Fruit fly (Drosophila melanogaster): Measurements from ENCODE around the gene CG43902.

CG43902 gene

dm6 chrX:10211128-10211914, 53.1 kb downstream of the CG43902 start:
- no peak for TF ChIP-seq CG8478 (optimal IDR thresholded peaks at IDR 0.05)
- TF ChIP-seq CTCF (optimal IDR thresholded peaks at IDR 0.05), result no peak

dm6 chrX:10212118-10212517, 53.9 kb downstream of the CG43902 start, which contains the start of gene Ypel:
TSS of gene Ypel (minus strand) at chrX:10212374.
- TF ChIP-seq CG8478 (optimal IDR thresholded peaks at IDR 0.05), result no peak
- TF ChIP-seq CTCF (optimal IDR thresholded peaks at IDR 0.05), result no peak

DNA sequence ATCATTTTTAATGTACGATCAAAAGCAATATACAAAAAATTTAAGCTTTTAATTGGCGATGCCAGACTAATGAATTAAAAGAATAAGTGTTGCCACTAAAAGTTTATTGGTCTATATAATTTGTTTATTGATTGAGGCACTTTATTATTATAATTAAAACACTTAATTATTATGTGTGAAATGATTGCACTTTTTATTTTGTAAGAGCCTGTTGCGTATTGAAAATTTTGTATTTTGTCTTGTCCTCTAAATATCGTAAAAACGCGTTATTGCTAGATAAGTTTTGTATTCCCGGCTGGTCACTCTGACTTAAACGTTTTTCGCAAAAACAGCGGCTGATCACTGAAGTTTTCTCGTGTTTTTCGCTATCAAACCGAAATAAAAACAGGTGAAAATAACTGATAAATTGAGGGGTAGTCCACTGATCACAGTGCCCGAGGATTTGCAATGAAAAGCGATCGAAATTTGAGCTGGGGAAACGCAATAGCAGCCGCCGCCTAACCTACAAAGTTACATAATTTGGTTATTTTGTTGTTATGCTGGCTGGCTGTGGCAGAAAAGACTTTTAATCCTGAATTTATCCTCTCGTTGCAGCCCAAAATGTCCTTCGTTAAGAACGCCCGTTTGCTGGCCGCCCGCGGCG, 54.6 kb downstream of the CG43902 start, which contains the start of gene ATPsyndelta:
Gene ATPsyndelta (plus strand): TSS at position 284 of the 643 bp plus-strand sequence.
- no peak for TF ChIP-seq CG8478 (optimal IDR thresholded peaks at IDR 0.05)
- no peak for TF ChIP-seq CTCF (optimal IDR thresholded peaks at IDR 0.05)

- TF ChIP-seq CG8478 (optimal IDR thresholded peaks at IDR 0.05) (no peak), CTCF (optimal IDR thresholded peaks at IDR 0.05) (no peak)
Measured at dm6 chrX:10216634-10217239, 58.5 kb downstream of the CG43902 start, which contains the start of gene CG2962. TSS of gene CG2962 (minus strand) at chrX:10216642.

- TF ChIP-seq CTCF (optimal IDR thresholded peaks at IDR 0.05) (no peak), CG8478 (optimal IDR thresholded peaks at IDR 0.05) (no peak)
Measured at dm6 chrX:10219039-10219438, 60.8 kb downstream of the CG43902 start, which contains the start of gene CG15308. TSS of gene CG15308 (minus strand) at chrX:10219139.

DNA sequence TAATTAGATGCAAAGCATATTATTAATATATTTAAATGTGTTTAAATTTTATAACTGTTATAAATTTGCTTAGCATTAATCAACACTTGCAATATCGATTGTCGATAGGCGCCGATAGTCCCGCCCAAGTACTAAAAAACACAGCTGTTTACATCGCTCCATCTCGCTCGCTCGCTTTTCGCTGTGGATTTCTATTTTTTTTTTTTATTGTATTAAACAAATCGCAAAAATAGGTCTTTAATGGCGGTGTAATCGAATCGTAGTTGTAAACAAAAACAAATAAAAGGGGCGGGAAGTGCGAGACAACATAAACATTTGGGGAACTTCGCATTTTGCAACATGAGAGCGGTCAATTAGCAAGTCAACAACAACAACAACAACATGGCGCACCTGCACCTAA, 61.7 kb downstream of the CG43902 start, which contains the start of gene CG34408:
Gene CG34408 (plus strand): TSS at position 156 of the 400 bp plus-strand sequence.
- TF ChIP-seq CTCF (optimal IDR thresholded peaks at IDR 0.05) (no peak), CG8478 (optimal IDR thresholded peaks at IDR 0.05) (no peak)

DNA sequence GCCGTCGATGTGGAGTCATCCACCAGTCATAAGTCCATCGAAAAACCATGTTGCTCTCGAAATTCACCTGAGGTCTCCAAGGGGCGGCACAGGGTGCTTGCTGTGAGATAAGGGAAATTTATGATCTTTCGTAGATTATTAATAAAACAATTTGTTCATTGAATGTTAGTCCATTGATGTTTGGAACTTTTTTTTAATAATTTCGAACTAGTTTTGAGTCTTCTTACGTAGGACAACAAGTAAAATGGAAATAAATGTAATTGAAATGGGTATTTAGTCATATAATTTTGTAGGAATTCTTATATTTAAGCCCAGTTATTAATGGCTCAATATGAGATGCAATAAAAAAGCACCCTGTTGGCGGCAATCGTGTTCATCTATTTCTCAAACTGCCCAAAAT, 74.3 kb downstream of the CG43902 start:
- no peak for TF ChIP-seq CTCF (optimal IDR thresholded peaks at IDR 0.05)
- no peak for TF ChIP-seq CG8478 (optimal IDR thresholded peaks at IDR 0.05)

dm6 chrX:10233065-10233464, 74.8 kb downstream of the CG43902 start, which contains the start of gene CG2961:
TSS of gene CG2961 (minus strand) at chrX:10233080.
- no peak for TF ChIP-seq CTCF (optimal IDR thresholded peaks at IDR 0.05)
- no peak for TF ChIP-seq CG8478 (optimal IDR thresholded peaks at IDR 0.05)

- TF ChIP-seq CG8478 (optimal IDR thresholded peaks at IDR 0.05) (no peak), CTCF (optimal IDR thresholded peaks at IDR 0.05) (no peak)
Measured at dm6 chrX:10234024-10234520, 75.8 kb downstream of the CG43902 start.

DNA sequence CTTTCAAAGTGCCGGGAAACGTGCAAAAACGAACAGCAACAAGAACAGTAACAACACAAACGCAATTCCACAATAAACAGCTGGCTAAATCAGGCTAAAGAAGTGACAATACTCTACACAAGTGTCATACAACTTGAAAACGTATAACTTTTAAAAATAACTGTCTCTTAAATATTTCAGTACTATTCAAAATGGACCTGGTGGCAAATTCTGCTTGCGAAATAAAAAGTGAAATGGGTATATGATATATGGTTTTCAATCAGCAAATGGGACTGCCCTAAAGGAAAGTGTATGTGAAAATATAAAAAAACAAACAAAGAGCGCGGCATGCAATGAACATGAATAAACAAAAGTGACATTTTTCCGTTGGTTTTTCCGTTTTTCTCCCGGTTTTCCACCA, 83.7 kb downstream of the CG43902 start:
- TF ChIP-seq CG8478 (optimal IDR thresholded peaks at IDR 0.05) (no peak), CTCF (optimal IDR thresholded peaks at IDR 0.05) (no peak)

- no peak for TF ChIP-seq CTCF (optimal IDR thresholded peaks at IDR 0.05)
- no peak for TF ChIP-seq CG8478 (optimal IDR thresholded peaks at IDR 0.05)
Measured at dm6 chrX:10242883-10243282, 84.6 kb downstream of the CG43902 start.

DNA sequence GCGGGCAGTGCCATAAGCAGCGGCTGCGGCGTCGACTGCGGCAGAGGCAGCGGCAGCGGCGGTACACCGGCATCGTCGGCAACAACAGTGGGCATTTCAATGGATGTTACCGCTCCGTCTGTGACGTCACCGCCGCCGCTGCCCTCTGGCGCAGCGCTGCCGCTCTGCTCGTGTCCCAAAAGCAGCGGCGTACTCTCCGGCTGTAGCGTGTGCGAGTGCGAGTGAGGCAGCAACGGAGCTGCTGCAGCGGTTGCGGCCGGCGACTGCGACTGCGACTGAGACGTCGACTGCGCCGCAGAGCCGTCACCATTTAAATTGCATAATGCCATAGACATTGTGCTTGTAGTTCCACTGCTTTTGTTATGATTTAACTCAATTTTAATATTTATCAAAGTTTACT, 85.3 kb downstream of the CG43902 start:
- no peak for TF ChIP-seq CTCF (optimal IDR thresholded peaks at IDR 0.05)
- no peak for TF ChIP-seq CG8478 (optimal IDR thresholded peaks at IDR 0.05)

DNA sequence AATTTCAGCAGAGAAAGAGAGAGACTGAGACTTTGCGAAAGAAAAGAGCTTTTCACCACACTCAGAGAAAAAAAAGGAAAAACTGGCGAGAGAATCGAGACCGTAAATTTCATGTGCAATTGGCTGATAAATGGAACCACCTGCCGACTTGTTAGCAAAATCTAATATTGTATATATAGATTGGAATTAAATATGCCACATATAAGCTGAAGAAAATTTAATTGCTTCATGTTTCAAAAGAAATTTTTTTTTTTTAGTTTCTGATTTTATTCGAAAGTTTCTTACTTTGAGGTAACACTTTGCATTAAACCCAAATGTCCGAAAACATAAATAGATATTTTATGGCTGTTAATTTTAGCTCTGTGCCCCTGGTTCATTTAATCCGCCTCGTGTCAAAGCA, 86.5 kb downstream of the CG43902 start:
- TF ChIP-seq CTCF (optimal IDR thresholded peaks at IDR 0.05), result no peak
- TF ChIP-seq CG8478 (optimal IDR thresholded peaks at IDR 0.05), result no peak

Measured in S2 (cell line).